Worm (Caenorhabditis elegans): Measurements from ENCODE around the gene M02D8.6.

Gene M02D8.6

DNA sequence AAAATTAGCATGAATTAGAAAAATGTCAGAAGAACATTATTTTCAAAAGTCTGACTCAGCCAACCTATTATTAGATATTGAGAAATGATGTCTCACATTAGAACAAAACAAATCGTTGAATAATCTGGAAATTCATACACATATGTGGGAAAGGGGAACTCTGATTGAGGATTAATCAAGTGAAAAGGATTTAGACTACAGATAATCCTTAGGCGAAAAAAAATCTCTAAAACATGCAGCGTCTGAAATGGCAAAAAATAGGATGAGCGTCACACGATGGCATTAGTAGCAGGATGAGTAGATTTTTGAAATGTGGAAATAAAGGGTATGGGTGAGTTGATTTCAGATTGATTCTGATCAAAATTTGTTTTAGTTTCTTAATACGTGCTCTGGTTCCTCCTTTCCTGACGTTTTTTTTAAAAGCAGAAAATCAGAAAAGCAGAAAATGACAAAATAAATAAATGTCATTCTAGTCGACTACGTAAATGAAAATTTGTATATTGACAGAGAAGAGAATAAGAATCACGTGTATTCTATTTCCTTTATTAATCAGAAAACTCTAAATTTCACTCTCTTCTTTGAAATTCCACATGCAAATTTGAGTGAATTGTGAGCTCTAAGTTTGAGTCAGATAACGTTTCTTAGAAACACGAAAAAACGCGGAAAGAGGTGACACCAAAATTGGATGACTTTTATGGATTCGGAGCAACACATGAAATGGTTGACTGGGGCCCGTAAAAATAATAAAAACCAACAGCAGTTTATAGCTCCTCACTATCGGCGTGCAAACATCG, 12.7 kb upstream of the M02D8.6 start:
- TF ChIP-seq pqm-1 (tag; optimal IDR thresholded peaks at IDR 0.05) (no peak), jun-1 (tag; optimal IDR thresholded peaks at IDR 0.05) (no peak), snpc-4 (tag; optimal IDR thresholded peaks at IDR 0.05) (no peak), egl-27 (tag; optimal IDR thresholded peaks at IDR 0.05) (no peak)

DNA sequence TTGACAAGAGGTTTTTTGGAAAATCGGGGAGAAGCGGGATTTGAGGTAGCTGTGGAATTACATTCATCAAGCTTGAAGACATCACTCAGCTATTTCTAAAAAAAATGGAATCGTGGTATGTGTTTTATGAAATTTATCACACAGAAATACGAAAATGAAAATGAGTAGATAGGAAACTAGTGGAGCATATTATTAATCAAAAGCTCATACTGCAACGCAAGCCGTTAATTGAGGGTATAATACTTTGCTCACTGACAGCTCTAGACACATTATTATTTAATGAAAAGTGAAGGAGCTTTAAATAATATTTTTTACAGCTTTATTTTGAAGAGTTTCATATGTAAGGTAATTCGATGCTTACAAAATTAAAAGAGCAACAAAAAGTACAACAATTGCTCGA, 11.2 kb upstream of the M02D8.6 start, which contains the start of gene M02D8.7:
Gene M02D8.7, minus strand, starts transcription at position 101 of the 400 bp plus-strand sequence.
- TF ChIP-seq elt-1 (tag; optimal IDR thresholded peaks at IDR 0.05) (no peak), fkh-2 (tag; optimal IDR thresholded peaks at IDR 0.05) (no peak), fos-1 (tag; optimal IDR thresholded peaks at IDR 0.05) (no peak), elt-2 (tag; optimal IDR thresholded peaks at IDR 0.05) (no peak), pha-4 (tag; optimal IDR thresholded peaks at IDR 0.05) (no peak), nhr-237 (tag; optimal IDR thresholded peaks at IDR 0.05) (no peak), nhr-25 (tag; optimal IDR thresholded peaks at IDR 0.05) (no peak), unc-62 (GFP tag; optimal IDR thresholded peaks at IDR 0.05) (no peak)

DNA sequence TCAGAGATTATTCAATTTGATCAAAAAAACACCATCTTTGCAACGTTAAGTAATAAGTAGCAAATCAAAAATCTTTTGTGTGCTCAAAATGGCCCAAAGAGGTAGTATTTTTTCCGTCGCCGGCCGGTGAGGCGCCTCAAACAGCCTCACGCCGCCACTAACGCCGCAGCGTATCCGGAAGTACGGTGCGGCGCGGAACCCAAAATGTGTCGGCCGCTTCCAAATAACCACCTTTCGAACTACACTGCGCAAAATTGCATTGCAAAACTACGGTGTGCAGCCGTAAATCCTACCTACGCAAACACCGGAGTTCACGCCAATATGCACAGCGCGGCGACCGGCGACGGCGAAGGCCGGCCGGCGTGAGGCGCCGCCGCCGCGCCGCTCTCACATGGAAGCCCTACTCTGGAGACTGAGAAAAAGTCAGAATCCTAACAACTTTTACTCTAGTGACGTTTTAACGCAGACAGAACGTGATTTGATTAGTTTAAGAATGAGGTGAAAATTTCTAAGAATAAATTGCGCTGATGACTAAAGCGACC, 10.0 kb upstream of the M02D8.6 start:
- no peak for TF ChIP-seq ceh-82 (tag; optimal IDR thresholded peaks at IDR 0.05)
- TF ChIP-seq nhr-43 (tag; optimal IDR thresholded peaks at IDR 0.05; ENCODE audit: poor library complexity, severe bottlenecking), result no peak

DNA sequence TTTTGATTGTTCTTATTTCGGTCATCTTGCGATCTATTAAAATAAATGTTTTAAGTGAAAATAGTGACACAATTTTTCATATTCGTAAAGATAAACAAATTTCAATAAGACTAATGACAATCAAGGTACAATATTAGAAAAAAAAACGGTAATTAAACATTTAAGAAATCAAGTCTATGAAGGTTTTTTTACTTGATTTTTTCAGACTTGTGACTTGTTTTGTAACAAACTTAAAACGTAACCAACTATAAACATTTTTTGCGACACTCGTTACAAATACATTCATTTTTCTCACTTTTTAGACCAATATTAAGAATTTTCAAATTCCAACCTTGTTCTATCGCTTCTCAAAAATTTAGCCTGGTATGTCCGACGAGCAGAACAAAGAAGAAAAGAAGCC, 7.7 kb upstream of the M02D8.6 start, which contains the start of gene M02D8.2:
Gene M02D8.2, plus strand, starts transcription at position 301 of the 400 bp plus-strand sequence.
- TF ChIP-seq nhr-23 (tag; optimal IDR thresholded peaks at IDR 0.05) (no peak), unc-39 (tag; optimal IDR thresholded peaks at IDR 0.05) (no peak), fos-1 (tag; optimal IDR thresholded peaks at IDR 0.05) (no peak)

DNA sequence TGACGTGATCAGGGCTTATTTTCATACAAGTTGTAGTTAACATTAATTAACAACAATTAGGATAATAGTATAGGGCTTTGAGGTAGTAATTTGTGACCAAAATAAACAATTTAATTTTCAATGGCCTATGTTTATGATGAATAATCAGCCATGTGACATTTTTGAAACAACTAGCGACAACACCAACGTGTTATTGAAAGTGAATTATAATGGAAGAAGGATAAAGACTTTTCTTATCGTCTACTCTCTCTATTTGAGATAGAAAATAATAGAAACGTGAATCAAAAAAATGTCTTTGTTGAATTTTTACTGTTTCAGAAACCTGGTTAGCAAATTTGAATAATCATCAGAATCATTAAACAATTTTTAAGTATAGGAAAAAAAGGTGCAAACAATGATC, 6.1 kb upstream of the M02D8.6 start:
- TF ChIP-seq aly-2 (tag; optimal IDR thresholded peaks at IDR 0.05), result no peak
- TF ChIP-seq pha-4 (tag; optimal IDR thresholded peaks at IDR 0.05), result no peak
- TF ChIP-seq lsy-12 (tag; optimal IDR thresholded peaks at IDR 0.05), result no peak
- no peak for TF ChIP-seq elt-3 (tag; optimal IDR thresholded peaks at IDR 0.05)
- TF ChIP-seq snpc-4 (tag; optimal IDR thresholded peaks at IDR 0.05), result no peak

DNA sequence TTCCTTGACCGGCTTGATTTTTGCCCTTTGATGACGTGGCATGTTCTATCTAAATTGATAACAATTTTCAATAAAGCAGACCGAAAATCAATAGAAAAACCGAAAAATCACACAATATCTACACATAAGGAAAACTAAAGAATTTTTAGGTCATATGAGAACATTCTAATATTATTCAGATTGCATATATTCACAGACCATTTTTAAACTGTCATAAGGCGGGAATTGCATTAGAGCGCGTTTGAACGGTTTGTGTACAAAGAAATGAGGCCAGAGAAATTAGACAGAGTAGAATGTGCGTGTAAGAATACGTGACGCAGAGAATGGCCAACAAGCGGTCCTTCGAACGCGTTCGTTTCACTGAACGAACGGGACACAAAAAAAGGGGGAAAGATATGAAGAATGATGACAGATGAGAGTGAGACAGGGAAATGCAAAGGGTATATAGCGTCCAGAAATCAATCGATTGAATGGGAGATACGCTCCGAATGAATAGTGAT, 5.3 kb upstream of the M02D8.6 start, which contains the start of gene M02D8.3:
Gene M02D8.3, minus strand, starts transcription at position 51 of the 500 bp plus-strand sequence.
- TF ChIP-seq nhr-23 (tag; optimal IDR thresholded peaks at IDR 0.05), result peak; percentile 87
- TF ChIP-seq snpc-4 (tag; optimal IDR thresholded peaks at IDR 0.05), result peak; percentile 38
- TF ChIP-seq ceh-28 (tag; optimal IDR thresholded peaks at IDR 0.05), result no peak
- TF ChIP-seq egl-5 (tag; optimal IDR thresholded peaks at IDR 0.05), result peak; percentile 17
- TF ChIP-seq zag-1 (tag; optimal IDR thresholded peaks at IDR 0.05), result no peak
- TF ChIP-seq nfya-1 (tag; optimal IDR thresholded peaks at IDR 0.05; ENCODE audit: insufficient read depth), result peak; percentile 50
- TF ChIP-seq skn-1 (tag; optimal IDR thresholded peaks at IDR 0.05), result peak; percentile 20
- no peak for TF ChIP-seq ceh-82 (tag; optimal IDR thresholded peaks at IDR 0.05)
- peak; percentile 37 for TF ChIP-seq hmg-11 (tag; optimal IDR thresholded peaks at IDR 0.05)
- TF ChIP-seq ceh-16 (tag; optimal IDR thresholded peaks at IDR 0.05), result no peak
- TF ChIP-seq lin-15B (tag; optimal IDR thresholded peaks at IDR 0.05), result peak; percentile 22
- TF ChIP-seq nhr-25 (tag; optimal IDR thresholded peaks at IDR 0.05), result peak; percentile 83
- no peak for TF ChIP-seq nhr-77 (tag; optimal IDR thresholded peaks at IDR 0.05)
- TF ChIP-seq pha-4 (tag; optimal IDR thresholded peaks at IDR 0.05), result peak; percentile 88
- peak; percentile 8 for TF ChIP-seq elt-2 (tag; optimal IDR thresholded peaks at IDR 0.05)
- TF ChIP-seq lsy-12 (tag; optimal IDR thresholded peaks at IDR 0.05), result no peak
